Worm (Caenorhabditis elegans): ENCODE results near the gene ZC84.7.

DNA sequence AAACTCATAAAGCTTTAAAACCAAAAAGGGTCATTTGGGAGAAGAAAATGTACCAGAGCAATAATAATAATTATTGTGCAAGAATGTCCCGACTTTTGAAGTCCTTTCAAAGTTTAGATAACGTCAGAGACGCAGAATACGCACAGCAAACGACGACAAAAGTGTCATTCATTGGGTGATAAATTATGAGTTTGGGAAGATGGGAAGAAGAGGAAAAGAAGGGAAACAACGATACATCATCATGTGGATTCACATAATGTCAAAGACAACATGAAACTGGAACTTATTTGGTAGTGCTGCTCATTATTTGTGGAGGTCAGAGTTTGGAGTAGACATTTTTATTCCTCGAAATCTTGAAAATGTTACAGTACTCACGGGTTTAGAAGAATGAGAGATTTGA lies 7.9 kb upstream of the ZC84.7 start:
- TF ChIP-seq ref-1 (GFP tag; conservative IDR thresholded peaks at IDR 0.05) (no peak), flt-1 (GFP tag; IDR thresholded peaks at IDR 0.05) (no peak), cog-1 (tag; optimal IDR thresholded peaks at IDR 0.05) (no peak), ztf-23 (GFP tag; IDR thresholded peaks at IDR 0.05) (no peak), klf-2 (GFP tag; conservative IDR thresholded peaks at IDR 0.05) (no peak)
